Fruit fly (Drosophila melanogaster): ENCODE data around the gene Sf3b3.

Sf3b3 gene

DNA sequence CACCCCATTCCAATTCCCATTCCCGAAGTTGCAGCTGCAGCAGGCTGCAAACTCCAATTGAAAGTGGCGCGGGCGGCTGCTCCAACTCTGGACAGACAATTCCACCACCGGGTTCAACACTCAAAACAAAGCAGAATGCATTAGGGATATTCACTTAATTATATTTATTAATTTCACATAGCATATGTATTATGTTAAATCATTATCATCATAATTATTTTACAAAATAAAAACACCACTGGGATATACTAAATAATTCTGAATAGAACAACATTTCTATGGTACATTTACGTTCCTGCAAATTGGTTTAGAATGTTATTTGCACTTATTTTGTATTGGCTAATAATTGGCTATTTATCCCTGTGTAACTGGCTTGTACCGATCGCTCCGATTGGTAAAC, 25.7 kb downstream of the Sf3b3 start (continued):
- TF ChIP-seq Blimp-1 (GFP tag; optimal IDR thresholded peaks at IDR 0.05) (no peak), fd59A (GFP tag; optimal IDR thresholded peaks at IDR 0.05) (no peak), CG11762 (GFP tag; optimal IDR thresholded peaks at IDR 0.05; ENCODE audit: insufficient read depth) (no peak), CG8319 (GFP tag; optimal IDR thresholded peaks at IDR 0.05) (no peak), svp (GFP tag) (peak; percentile 46), CG6163 (GFP tag; IDR thresholded peaks at IDR 0.05) (no peak), CG34406 (GFP tag; optimal IDR thresholded peaks at IDR 0.05) (no peak), achi (GFP tag; optimal IDR thresholded peaks at IDR 0.05) (peak; percentile 14), CG3032 (tag; optimal IDR thresholded peaks at IDR 0.05) (peak; percentile 59), fkh (GFP tag; optimal IDR thresholded peaks at IDR 0.05) (no peak), CG3919 (GFP tag; optimal IDR thresholded peaks at IDR 0.05) (peak; percentile 12), Gug (GFP tag; IDR thresholded peaks at IDR 0.05) (no peak), eg (GFP tag; IDR thresholded peaks at IDR 0.05) (no peak), ss (GFP tag; optimal IDR thresholded peaks at IDR 0.05) (no peak), cyc (GFP tag; optimal IDR thresholded peaks at IDR 0.05) (no peak), Sox102F (GFP tag; optimal IDR thresholded peaks at IDR 0.05) (no peak), Hr38 (GFP tag; optimal IDR thresholded peaks at IDR 0.05) (no peak), Eip75B (GFP tag; optimal IDR thresholded peaks at IDR 0.05) (no peak)

- TF ChIP-seq CG31627 (GFP tag; optimal IDR thresholded peaks at IDR 0.05) (peak; percentile 40), Ets21C (GFP tag; optimal IDR thresholded peaks at IDR 0.05) (peak; percentile 9), net (GFP tag; optimal IDR thresholded peaks at IDR 0.05) (peak; percentile 74), ss (GFP tag; optimal IDR thresholded peaks at IDR 0.05) (peak; percentile 41 to 53), CG1621 (tag; optimal IDR thresholded peaks at IDR 0.05) (peak; percentile 51), CG8319 (GFP tag; optimal IDR thresholded peaks at IDR 0.05) (peak; percentile 30), dsx (GFP tag; optimal IDR thresholded peaks at IDR 0.05; ENCODE audit: poor library complexity, severe bottlenecking) (peak; percentile 49), achi (GFP tag; optimal IDR thresholded peaks at IDR 0.05) (peak; percentile 87), Sox14 (GFP tag; optimal IDR thresholded peaks at IDR 0.05) (peak; percentile 74), Hr4 (GFP tag; optimal IDR thresholded peaks at IDR 0.05) (peak; percentile 93), pdm3 (GFP tag; optimal IDR thresholded peaks at IDR 0.05) (peak; percentile 75), CG3032 (tag; optimal IDR thresholded peaks at IDR 0.05) (peak; percentile 69), fkh (GFP tag; optimal IDR thresholded peaks at IDR 0.05) (no peak), Smox (GFP tag; optimal IDR thresholded peaks at IDR 0.05) (peak; percentile 36), CG8119 (GFP tag; IDR thresholded peaks at IDR 0.05) (peak; percentile 95), CG11294 (GFP tag; IDR thresholded peaks at IDR 0.05) (peak; percentile 85), CG9139 (GFP tag; optimal IDR thresholded peaks at IDR 0.05) (peak; percentile 36), eg (GFP tag; IDR thresholded peaks at IDR 0.05) (peak; percentile 96), CG4318 (GFP tag; optimal IDR thresholded peaks at IDR 0.05) (peak; percentile 86), esn (GFP tag; optimal IDR thresholded peaks at IDR 0.05) (peak; percentile 54), topi (GFP tag; optimal IDR thresholded peaks at IDR 0.05) (peak; percentile 58), CG6808 (GFP tag; optimal IDR thresholded peaks at IDR 0.05) (peak; percentile 49), acj6 (GFP tag; optimal IDR thresholded peaks at IDR 0.05) (peak; percentile 64), CG34406 (GFP tag; optimal IDR thresholded peaks at IDR 0.05) (peak; percentile 56), Ets96B (tag; optimal IDR thresholded peaks at IDR 0.05) (peak; percentile 76), lz (GFP tag; optimal IDR thresholded peaks at IDR 0.05) (peak; percentile 66), CG11902 (GFP tag; optimal IDR thresholded peaks at IDR 0.05) (peak; percentile 23), CG6276 (GFP tag; optimal IDR thresholded peaks at IDR 0.05) (peak; percentile 95), CG10631 (GFP tag; optimal IDR thresholded peaks at IDR 0.05) (peak; percentile 81), Gug (GFP tag; IDR thresholded peaks at IDR 0.05) (peak; percentile 89), CG15336 (GFP tag; IDR thresholded peaks at IDR 0.05) (peak; percentile 93), CG3919 (GFP tag; optimal IDR thresholded peaks at IDR 0.05) (peak; percentile 89), svp (GFP tag) (peak; percentile 77), OdsH (GFP tag; optimal IDR thresholded peaks at IDR 0.05) (peak; percentile 71), Hr39 (GFP tag; optimal IDR thresholded peaks at IDR 0.05) (peak; percentile 32), Sox102F (GFP tag; optimal IDR thresholded peaks at IDR 0.05) (peak; percentile 20), CG6163 (GFP tag; IDR thresholded peaks at IDR 0.05) (peak; percentile 96), CG7368 (GFP tag; optimal IDR thresholded peaks at IDR 0.05) (peak; percentile 73), vri (GFP tag; optimal IDR thresholded peaks at IDR 0.05) (no peak), CG10669 (GFP tag; optimal IDR thresholded peaks at IDR 0.05) (peak; percentile 64), CG16779 (tag; optimal IDR thresholded peaks at IDR 0.05) (peak; percentile 79), fd59A (GFP tag; optimal IDR thresholded peaks at IDR 0.05) (peak; percentile 27)
Measured at dm6 chr3L:805642-806218, 27.5 kb downstream of the Sf3b3 start.
